Fruit fly (Drosophila melanogaster) whole organism, embryonic: ENCODE data around the gene CG34267.

Experiments used
- Antp ChIP-seq: fragments of 200-800 bp; sonication (Bioruptor generic); optimal IDR thresholded peaks from 3 replicates; lab custom pipeline; 2016; ENCODE audit warnings: missing biosample characterization, missing genetic modification characterization
- CG10366 ChIP-seq: fragments of 200-800 bp; sonication (Bioruptor generic); IDR thresholded peaks from 2 replicates; pipeline ENCODE4 v1.3.6; 2022; ENCODE audit warnings: missing biosample characterization, missing genetic modification characterization
- CG18764 ChIP-seq: fragments of 200-800 bp; sonication (Bioruptor generic); optimal IDR thresholded peaks from 3 replicates; lab custom pipeline; 2016; ENCODE audit warnings: missing biosample characterization, missing genetic modification characterization
- CG30431 ChIP-seq: fragments of 200-800 bp; sonication (Bioruptor generic); optimal IDR thresholded peaks from 2 replicates; lab custom pipeline; 2017; ENCODE audit warnings: missing biosample characterization, missing genetic modification characterization
- CG3838 ChIP-seq: fragments of 200-800 bp; sonication (Bioruptor generic); optimal IDR thresholded peaks from 3 replicates; lab custom pipeline; 2016; ENCODE audit warnings: missing biosample characterization, missing genetic modification characterization
- CG4328 ChIP-seq: fragments of 200-800 bp; sonication (Bioruptor generic); optimal IDR thresholded peaks from 3 replicates; lab custom pipeline; 2017; ENCODE audit warnings: missing biosample characterization, missing genetic modification reagents, missing genetic modification characterization
- Fer3 ChIP-seq: fragments of 200-800 bp; sonication (Bioruptor generic); optimal IDR thresholded peaks from 2 replicates; lab custom pipeline; 2018; ENCODE audit warnings: missing biosample characterization, mild to moderate bottlenecking, missing genetic modification characterization, moderate library complexity
- Hr51 ChIP-seq, 2 experiments: fragments of 200-800 bp; sonication (Bioruptor generic); optimal IDR thresholded peaks; 2 replicates in 1 of 2; 3 replicates in 1 of 2; lab custom pipeline; 2016 to 2018; ENCODE audit warnings: missing biosample characterization in 2 of 2, missing genetic modification characterization in 2 of 2, mild to moderate bottlenecking in 1 of 2, moderate library complexity in 1 of 2
- abd-A ChIP-seq: fragments of 200-800 bp; sonication (Bioruptor generic); optimal IDR thresholded peaks from 3 replicates; lab custom pipeline; 2019; ENCODE audit warnings: missing biosample characterization, mild to moderate bottlenecking, missing genetic modification characterization, moderate library complexity
- fd3F ChIP-seq: fragments of 200-800 bp; sonication (Bioruptor generic); optimal IDR thresholded peaks from 2 replicates; lab custom pipeline; 2018; ENCODE audit warnings: missing biosample characterization, mild to moderate bottlenecking, missing genetic modification characterization, moderate library complexity
- ham ChIP-seq: fragments of 200-800 bp; sonication (Bioruptor generic); IDR thresholded peaks from 2 replicates; pipeline ENCODE4 v1.3.6; 2022; ENCODE audit warnings: missing biosample characterization, missing genetic modification characterization
- insv ChIP-seq, 2 experiments: fragments of 200-800 bp; sonication (Bioruptor generic); optimal IDR thresholded peaks; 3 replicates each; lab custom pipeline; 2016 to 2018; ENCODE audit warnings: missing biosample characterization in 2 of 2, missing genetic modification characterization in 2 of 2
- pros ChIP-seq: fragments of 200-800 bp; sonication (Bioruptor generic); optimal IDR thresholded peaks from 3 replicates; lab custom pipeline; 2019; ENCODE audit warnings: missing biosample characterization, mild to moderate bottlenecking, missing genetic modification characterization, moderate library complexity
- unc-4 ChIP-seq: fragments of 200-800 bp; sonication (Bioruptor generic); IDR thresholded peaks from 2 replicates; pipeline ENCODE4 v1.3.6; 2022; ENCODE audit warnings: missing biosample characterization, missing genetic modification characterization; ENCODE audit not compliant: partially characterized antibody

dm6 chr3L:471199-471598 lies 29.1 kb downstream of the CG34267 start:
- TF ChIP-seq fd3F (GFP tag; lab: Kevin White, UChicago) = no peak
- no peak for TF ChIP-seq CG30431
- no peak for TF ChIP-seq Antp (GFP tag; lab: Kevin White, UChicago)
- no peak for TF ChIP-seq CG4328 (GFP tag; lab: Kevin White, UChicago)
- TF ChIP-seq insv (GFP tag; optimal IDR thresholded peaks at IDR 0.05; lab: Kevin White, UChicago) = no peak
- TF ChIP-seq Fer3 (tag; lab: Kevin White, UChicago) = no peak
- no peak for TF ChIP-seq unc-4 (GFP tag; lab: Robert Waterston, UW)
- no peak for TF ChIP-seq CG10366
- no peak for TF ChIP-seq pros (GFP tag; lab: Kevin White, UChicago)
- TF ChIP-seq ham (GFP tag; lab: Robert Waterston, UW) = no peak
- TF ChIP-seq abd-A (tag; lab: Kevin White, UChicago) = no peak
- TF ChIP-seq CG18764 (GFP tag; lab: Kevin White, UChicago) = no peak
- TF ChIP-seq CG3838 (GFP tag; lab: Kevin White, UChicago) = no peak
- no peak for TF ChIP-seq Hr51 (GFP tag; optimal IDR thresholded peaks at IDR 0.05; lab: Kevin White, UChicago)
